Worm (Caenorhabditis elegans): Measurements from ENCODE around the gene ctr-9.
A peak's percentile ranks its signal among the peaks of the same experiment; 100 is the strongest.

The ctr-9 gene

DNA sequence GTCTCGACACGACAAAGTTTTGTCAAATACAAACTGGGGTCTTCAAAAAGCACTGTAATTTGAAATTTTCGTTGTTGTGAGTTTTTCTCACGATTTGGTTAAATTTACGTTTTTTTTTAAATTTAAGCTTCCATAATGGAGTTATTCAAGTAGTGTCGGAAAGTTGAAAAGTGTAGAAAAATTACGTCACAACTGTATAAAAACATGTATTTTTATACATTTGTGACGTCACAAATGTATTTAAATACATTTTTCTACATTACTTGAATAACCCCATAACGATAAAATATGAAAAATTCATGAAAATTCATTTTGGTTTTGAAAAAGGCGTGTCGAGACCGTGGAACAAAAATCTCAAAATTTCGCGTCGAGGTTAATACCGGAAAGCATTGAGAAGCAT is 6.2 kb downstream of the ctr-9 start (continued):
- TF ChIP-seq xbp-1 (tag; optimal IDR thresholded peaks at IDR 0.05): no peak
- TF ChIP-seq lin-39 (tag; optimal IDR thresholded peaks at IDR 0.05): no peak

- peak; percentile 84 for TF ChIP-seq blmp-1 (tag; optimal IDR thresholded peaks at IDR 0.05)
- no peak for TF ChIP-seq ces-1 (GFP tag; optimal IDR thresholded peaks at IDR 0.05)
- TF ChIP-seq nhr-47 (tag; optimal IDR thresholded peaks at IDR 0.05): peak; percentile 16
- no peak for TF ChIP-seq aly-2 (tag; optimal IDR thresholded peaks at IDR 0.05)
- peak; percentile 85 for TF ChIP-seq nhr-85 (tag)
- peak; percentile 2 for TF ChIP-seq pag-3 (tag; optimal IDR thresholded peaks at IDR 0.05; ENCODE audit: borderline replicate concordance, insufficient read depth)
- TF ChIP-seq rnt-1 (tag; optimal IDR thresholded peaks at IDR 0.05): no peak
- peak; percentile 63 for TF ChIP-seq mep-1 (tag; optimal IDR thresholded peaks at IDR 0.05)
- no peak for TF ChIP-seq zag-1 (tag; optimal IDR thresholded peaks at IDR 0.05)
- peak; percentile 13 for TF ChIP-seq lin-13 (GFP tag; optimal IDR thresholded peaks at IDR 0.05)
- TF ChIP-seq hlh-4 (tag; optimal IDR thresholded peaks at IDR 0.05): no peak
- TF ChIP-seq fkh-8 (tag; optimal IDR thresholded peaks at IDR 0.05): no peak
- peak in 2 of 6 experiments; percentile 33 to 90 for TF ChIP-seq elt-3 (tag; optimal IDR thresholded peaks at IDR 0.05)
- peak; percentile 83 for TF ChIP-seq lin-14 (GFP tag; optimal IDR thresholded peaks at IDR 0.05)
- no peak for TF ChIP-seq hpl-2 (GFP tag; optimal IDR thresholded peaks at IDR 0.05)
- TF ChIP-seq vab-15 (tag; optimal IDR thresholded peaks at IDR 0.05): no peak
- no peak for TF ChIP-seq unc-86 (tag; optimal IDR thresholded peaks at IDR 0.05)
- no peak for TF ChIP-seq nhr-77 (tag; optimal IDR thresholded peaks at IDR 0.05)
- TF ChIP-seq tbx-2 (tag; optimal IDR thresholded peaks at IDR 0.05): peak; percentile 25
- peak; percentile 71 for TF ChIP-seq snu-23 (GFP tag; optimal IDR thresholded peaks at IDR 0.05)
- TF ChIP-seq nhr-20 (tag; optimal IDR thresholded peaks at IDR 0.05): peak; percentile 64
- TF ChIP-seq unc-62 (GFP tag; optimal IDR thresholded peaks at IDR 0.05): no peak
- TF ChIP-seq efl-1 (optimal IDR thresholded peaks at IDR 0.05): peak in 1 of 2 experiments; percentile 6
- TF ChIP-seq efl-1 (GFP tag; optimal IDR thresholded peaks at IDR 0.05 in 1 of 2): peak in 1 of 2 experiments; percentile 86
- TF ChIP-seq Y116A8C.19 (tag; optimal IDR thresholded peaks at IDR 0.05; ENCODE audit: borderline replicate concordance): no peak
- TF ChIP-seq nhr-90 (tag; optimal IDR thresholded peaks at IDR 0.05; ENCODE audit: poor library complexity): peak; percentile 42
- TF ChIP-seq lir-3 (tag; optimal IDR thresholded peaks at IDR 0.05; ENCODE audit: poor library complexity): peak; percentile 6
- TF ChIP-seq skn-1 (tag; optimal IDR thresholded peaks at IDR 0.05): peak; percentile 25
- peak in 1 of 2 experiments; percentile 47 for TF ChIP-seq mdl-1 (tag; optimal IDR thresholded peaks at IDR 0.05)
- peak in 2 of 3 experiments; percentile 17 to 36 for TF ChIP-seq dpl-1 (GFP tag; optimal IDR thresholded peaks at IDR 0.05)
- peak in 1 of 2 experiments; percentile 77 for TF ChIP-seq lin-35 (GFP tag; optimal IDR thresholded peaks at IDR 0.05)
- TF ChIP-seq ceh-88 (GFP tag; IDR thresholded peaks at IDR 0.05): no peak
- TF ChIP-seq nhr-84 (tag; optimal IDR thresholded peaks at IDR 0.05): no peak
- TF ChIP-seq lsy-2 (tag; optimal IDR thresholded peaks at IDR 0.05): peak in 1 of 2 experiments; percentile 57
- TF ChIP-seq nhr-19 (GFP tag; conservative IDR thresholded peaks at IDR 0.05): peak; percentile 22; the same call in 1 of the 2 replicates
- peak; percentile 64 for TF ChIP-seq nhr-71 (tag; optimal IDR thresholded peaks at IDR 0.05)
These were observed 9.1 kb downstream of the ctr-9 start, which contains the start of gene sod-4 for ce11 chrIII:9500267-9500666. Gene sod-4, minus strand, starts transcription at chrIII:9500375.

ce11 chrIII:9501072-9501471 is 9.9 kb downstream of the ctr-9 start:
- peak; percentile 38 for TF ChIP-seq nhr-85 (tag)
- peak; percentile 52 for TF ChIP-seq lin-39 (tag; optimal IDR thresholded peaks at IDR 0.05)
- peak; percentile 8; the same call in 1 of the 2 replicates for TF ChIP-seq nhr-19 (GFP tag; conservative IDR thresholded peaks at IDR 0.05)
- TF ChIP-seq ceh-88 (GFP tag; IDR thresholded peaks at IDR 0.05): no peak
- peak; percentile 11 for TF ChIP-seq fkh-8 (tag; optimal IDR thresholded peaks at IDR 0.05)
- TF ChIP-seq swsn-7 (tag; optimal IDR thresholded peaks at IDR 0.05): peak; percentile 16
- TF ChIP-seq elt-3 (tag; optimal IDR thresholded peaks at IDR 0.05): no peak
- no peak for TF ChIP-seq fkh-10 (GFP tag; optimal IDR thresholded peaks at IDR 0.05)
- no peak for TF ChIP-seq C16A3.4 (tag; optimal IDR thresholded peaks at IDR 0.05)
- peak; percentile 31 to 35 for TF ChIP-seq lsy-2 (tag; optimal IDR thresholded peaks at IDR 0.05)
- no peak for TF ChIP-seq zip-4 (GFP tag; optimal IDR thresholded peaks at IDR 0.05)
- TF ChIP-seq nhr-71 (tag; optimal IDR thresholded peaks at IDR 0.05): peak; percentile 56
- peak; percentile 21 for TF ChIP-seq nhr-47 (tag; optimal IDR thresholded peaks at IDR 0.05)
- TF ChIP-seq lin-14 (GFP tag; optimal IDR thresholded peaks at IDR 0.05): peak; percentile 59
